ENCODE assay signal across 2 fruit fly cellular contexts in the genomic region with DNA sequence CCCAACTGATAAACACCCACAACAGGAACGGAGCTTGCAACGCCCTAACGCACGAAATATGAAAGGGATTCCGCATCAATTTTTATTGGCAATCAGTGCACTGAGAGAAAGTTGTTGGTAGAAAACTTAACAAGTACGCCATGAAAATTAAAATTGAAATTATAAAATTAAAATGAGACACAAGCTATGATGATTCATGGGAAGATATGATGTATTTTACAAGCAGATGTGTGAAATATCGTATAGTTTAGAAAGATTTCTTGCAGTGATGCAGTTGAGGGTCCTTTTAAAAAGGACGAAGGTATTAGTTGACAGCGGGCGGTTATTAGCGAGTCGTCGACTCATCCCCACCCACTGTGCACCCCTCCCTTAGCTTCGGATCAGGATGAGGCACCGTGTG.
TF ChIP-seq lines count a peak whose summit lies in the region.

No protein-coding gene starts in this region.

- no peak for TF ChIP-seq CTCF in whole organism, embryonic (GFP tag; optimal IDR thresholded peaks at IDR 0.05; lab: Kevin White, UChicago)

TF ChIP-seq in whole organism, embryonic, 481 proteins besides CTCF, POLR2A, EP300 and RAD21 (continues in another document):
- no peak for TF ChIP-seq CG11696 (GFP tag; IDR thresholded peaks at IDR 0.05; lab: Robert Waterston, UW)
- no peak for TF ChIP-seq CG8290 (GFP tag; optimal IDR thresholded peaks at IDR 0.05; lab: Kevin White, UChicago)
- TF ChIP-seq CG8290 (tag; optimal IDR thresholded peaks at IDR 0.05; lab: Kevin White, UChicago): no peak
- no peak for TF ChIP-seq pnt (GFP tag; optimal IDR thresholded peaks at IDR 0.05; lab: Kevin White, UChicago)
- TF ChIP-seq oc (tag; optimal IDR thresholded peaks at IDR 0.05; lab: Kevin White, UChicago): peak; percentile 52
- peak; percentile 28 for TF ChIP-seq az2 (GFP tag; optimal IDR thresholded peaks at IDR 0.05; lab: Kevin White, UChicago)
- TF ChIP-seq CG15696 (tag; optimal IDR thresholded peaks at IDR 0.05; lab: Kevin White, UChicago): peak; percentile 29
- TF ChIP-seq CG14667 (GFP tag; IDR thresholded peaks at IDR 0.05; lab: Robert Waterston, UW): 0 out of 2 replicates have a peak, but pooled peaks have one; percentile 27
- TF ChIP-seq tin (GFP tag; optimal IDR thresholded peaks at IDR 0.05; lab: Kevin White, UChicago): peak; percentile 42
- peak; percentile 31 for TF ChIP-seq Ssrp (tag; optimal IDR thresholded peaks at IDR 0.05; lab: Kevin White, UChicago)
- TF ChIP-seq CG6813 (GFP tag; optimal IDR thresholded peaks at IDR 0.05; lab: Kevin White, UChicago): peak; percentile 15
- TF ChIP-seq zen (tag; optimal IDR thresholded peaks at IDR 0.05; lab: Kevin White, UChicago): peak; percentile 78
- 0 out of 2 replicates have a peak, but pooled peaks have one; percentile 22 for TF ChIP-seq CG17328 (GFP tag; IDR thresholded peaks at IDR 0.05; lab: Robert Waterston, UW)
- peak in 1 of 2 experiments; percentile 19 for TF ChIP-seq chif (GFP tag; optimal IDR thresholded peaks at IDR 0.05; lab: Kevin White, UChicago)
- TF ChIP-seq unc-4 (GFP tag; IDR thresholded peaks at IDR 0.05; lab: Robert Waterston, UW; ENCODE audit: partially characterized antibody): no peak
- TF ChIP-seq zfh1 (GFP tag; IDR thresholded peaks at IDR 0.05; lab: Robert Waterston, UW): peak; percentile 40; the same call in 1 of the 3 replicates
- peak; percentile 40 for TF ChIP-seq gsb-n (tag; optimal IDR thresholded peaks at IDR 0.05; lab: Kevin White, UChicago)
- peak; percentile 32; the same call in 1 of the 2 replicates for TF ChIP-seq CG6689 (GFP tag; IDR thresholded peaks at IDR 0.05; lab: Robert Waterston, UW)
- no peak for TF ChIP-seq CG7372 (GFP tag; IDR thresholded peaks at IDR 0.05; lab: Robert Waterston, UW)
- peak; percentile 40 for TF ChIP-seq CG6254 (GFP tag; optimal IDR thresholded peaks at IDR 0.05; lab: Kevin White, UChicago)
- peak; percentile 24 for TF ChIP-seq CG4820 (GFP tag; optimal IDR thresholded peaks at IDR 0.05; lab: Kevin White, UChicago)
- 0 out of 2 replicates have a peak, but pooled peaks have one; percentile 26 for TF ChIP-seq vvl (GFP tag; IDR thresholded peaks at IDR 0.05; lab: Robert Waterston, UW)
- peak; percentile 66 for TF ChIP-seq CG10979 (tag; optimal IDR thresholded peaks at IDR 0.05; lab: Kevin White, UChicago)
- peak; percentile 49 for TF ChIP-seq CG11504 (tag; optimal IDR thresholded peaks at IDR 0.05; lab: Kevin White, UChicago)
- TF ChIP-seq CG34422 (GFP tag; IDR thresholded peaks at IDR 0.05; lab: Robert Waterston, UW): peak; percentile 33; the same call in 1 of the 3 replicates
- no peak for TF ChIP-seq Dek (tag; optimal IDR thresholded peaks at IDR 0.05; lab: Kevin White, UChicago)
- no peak for TF ChIP-seq CG6654 (GFP tag; optimal IDR thresholded peaks at IDR 0.05; lab: Kevin White, UChicago)
- no peak for TF ChIP-seq prd (optimal IDR thresholded peaks at IDR 0.05; lab: Kevin White, UChicago)
- TF ChIP-seq prd (GFP tag; IDR thresholded peaks at IDR 0.05; lab: Robert Waterston, UW): peak; percentile 80; the same call in 2 of the 3 replicates
- peak; percentile 35; the same call in 1 of the 2 replicates for TF ChIP-seq E2f1 (GFP tag; IDR thresholded peaks at IDR 0.05; lab: Robert Waterston, UW)
- no peak for TF ChIP-seq Vsx1 (GFP tag; optimal IDR thresholded peaks at IDR 0.05; lab: Kevin White, UChicago)
- peak; percentile 25; the same call in 1 of the 3 replicates for TF ChIP-seq tgo (GFP tag; IDR thresholded peaks at IDR 0.05; lab: Robert Waterston, UW)
- TF ChIP-seq CG14710 (tag; optimal IDR thresholded peaks at IDR 0.05; lab: Kevin White, UChicago): peak; percentile 45
- no peak for TF ChIP-seq pho (GFP tag; optimal IDR thresholded peaks at IDR 0.05; lab: Kevin White, UChicago)
- TF ChIP-seq run (tag; optimal IDR thresholded peaks at IDR 0.05; lab: Kevin White, UChicago): no peak
- TF ChIP-seq CG12391 (tag; optimal IDR thresholded peaks at IDR 0.05; lab: Kevin White, UChicago): peak; percentile 35
- peak; percentile 6 for TF ChIP-seq CG7556 (GFP tag; optimal IDR thresholded peaks at IDR 0.05; lab: Kevin White, UChicago)
- peak; percentile 26 for TF ChIP-seq D19A (tag; optimal IDR thresholded peaks at IDR 0.05; lab: Kevin White, UChicago)
- 0 out of 3 replicates have a peak, but pooled peaks have one; percentile 15 for TF ChIP-seq otp (GFP tag; IDR thresholded peaks at IDR 0.05; lab: Robert Waterston, UW)
- TF ChIP-seq Xrp1 (GFP tag; IDR thresholded peaks at IDR 0.05; lab: Robert Waterston, UW): peak; percentile 63
- no peak for TF ChIP-seq cato (GFP tag; optimal IDR thresholded peaks at IDR 0.05; lab: Kevin White, UChicago; ENCODE audit: borderline replicate concordance)

TF ChIP-seq in whole organism, prepupa, 60 proteins besides CTCF, POLR2A, EP300 and RAD21:
- TF ChIP-seq svp (GFP tag; lab: Kevin White, UChicago) (peak; percentile 62), topi (GFP tag; optimal IDR thresholded peaks at IDR 0.05; lab: Kevin White, UChicago) (no peak)
TF ChIP-seq in whole organism, prepupa: peak in this region for 1.
